Fruit fly (Drosophila melanogaster) whole organism, wandering third instar larva: ENCODE results near the gene Sirt7.

Experiments used
- CG9705 ChIP-seq: fragments of 200-800 bp; sonication (Bioruptor generic); optimal IDR thresholded peaks from 2 replicates; lab custom pipeline; 2018; ENCODE audit warnings: missing biosample characterization, mild to moderate bottlenecking, missing genetic modification characterization
- CrebA ChIP-seq: fragments of 200-800 bp; sonication (Bioruptor generic); optimal IDR thresholded peaks from 2 replicates; lab custom pipeline; 2016; ENCODE audit warnings: missing biosample characterization, mild to moderate bottlenecking, missing genetic modification characterization, borderline replicate concordance
- Myc ChIP-seq: fragments of >200 bp; optimal IDR thresholded peaks from 2 replicates; lab custom pipeline; 2017
- OdsH ChIP-seq: fragments of 200-800 bp; sonication (Bioruptor generic); optimal IDR thresholded peaks from 2 replicates; lab custom pipeline; 2016; ENCODE audit warnings: missing biosample characterization, mild to moderate bottlenecking, missing genetic modification characterization
- Rel ChIP-seq, 2 experiments: fragments of 200-800 bp; sonication (Bioruptor generic) in 1 of 2; optimal IDR thresholded peaks; 2 replicates in 1 of 2; 3 replicates in 1 of 2; lab custom pipeline; 2016 to 2019; ENCODE audit warnings: mild to moderate bottlenecking in 2 of 2, missing biosample characterization in 2 of 2, missing genetic modification characterization in 2 of 2, moderate library complexity in 1 of 2
- br ChIP-seq: fragments of 200-800 bp; sonication (Bioruptor generic); optimal IDR thresholded peaks from 2 replicates; lab custom pipeline; 2016; ENCODE audit warnings: missing biosample characterization, missing genetic modification characterization
- foxo ChIP-seq, 2 experiments: fragments of 200-800 bp; sonication (Bioruptor generic); optimal IDR thresholded peaks; 2 replicates in 1 of 2; 3 replicates in 1 of 2; lab custom pipeline; 2016 to 2017; ENCODE audit warnings: missing biosample characterization in 2 of 2, missing genetic modification characterization in 2 of 2
- h ChIP-seq: fragments of 200-800 bp; sonication (Bioruptor generic); optimal IDR thresholded peaks from 3 replicates; lab custom pipeline; 2016; ENCODE audit warnings: missing biosample characterization, mild to moderate bottlenecking, missing genetic modification characterization
- jim ChIP-seq: fragments of 175-275, 200-325 bp; sonication (Bioruptor generic); optimal IDR thresholded peaks from 2 replicates; lab custom pipeline; 2016; ENCODE audit warnings: missing biosample characterization, mild to moderate bottlenecking, missing genetic modification characterization
- pan ChIP-seq: fragments of >200 bp; optimal IDR thresholded peaks from 2 replicates; lab custom pipeline; 2017

DNA sequence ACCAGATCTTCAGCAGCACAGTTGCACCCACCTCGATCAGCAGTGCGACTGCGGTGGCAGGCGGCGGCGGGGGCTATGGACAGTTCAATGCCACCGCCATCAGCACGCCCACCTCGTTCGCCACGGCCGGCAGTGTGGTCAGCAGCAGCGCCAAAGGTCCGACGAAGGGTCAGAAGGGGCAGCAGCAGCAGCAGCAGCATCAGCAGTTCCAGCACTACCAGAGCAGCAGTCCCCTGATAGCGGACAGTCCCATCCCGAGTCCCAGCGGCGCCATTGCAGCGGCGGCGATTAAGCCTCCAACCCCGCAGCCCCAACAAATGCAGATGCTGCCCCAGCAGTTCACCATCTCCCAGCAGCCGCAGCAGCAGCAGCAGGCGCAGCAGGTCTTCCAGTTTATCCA is 42.3 kb downstream of the Sirt7 start:
- TF ChIP-seq CrebA (GFP tag; lab: Kevin White, UChicago) = no peak
- no peak for TF ChIP-seq jim
- TF ChIP-seq CG9705 (GFP tag; lab: Kevin White, UChicago) = no peak
- no peak for TF ChIP-seq br
- no peak for TF ChIP-seq h (GFP tag; lab: Kevin White, UChicago)
- TF ChIP-seq Rel (GFP tag; optimal IDR thresholded peaks at IDR 0.05; lab: Kevin White, UChicago) = no peak
- TF ChIP-seq Rel (tag; optimal IDR thresholded peaks at IDR 0.05; lab: Kevin White, UChicago) = no peak
- no peak for TF ChIP-seq OdsH (GFP tag; lab: Kevin White, UChicago)
- no peak for TF ChIP-seq pan (lab: Kevin White, UChicago)
- no peak for TF ChIP-seq Myc (lab: Kevin White, UChicago)
- TF ChIP-seq foxo (GFP tag; optimal IDR thresholded peaks at IDR 0.05; lab: Kevin White, UChicago) = no peak
